Fruit fly (Drosophila melanogaster) whole organism, prepupa: ENCODE data around the gene Osi18.
A peak's percentile ranks its signal among the peaks of the same experiment; 100 is the strongest.

Experiments used
- CG10631 ChIP-seq: fragments of 200-800 bp; sonication (Bioruptor generic); optimal IDR thresholded peaks from 2 replicates; lab custom pipeline; 2016; ENCODE audit warnings: missing biosample characterization, missing genetic modification characterization
- CG10669 ChIP-seq: fragments of 200-800 bp; sonication (Bioruptor generic); optimal IDR thresholded peaks from 3 replicates; lab custom pipeline; 2018; ENCODE audit warnings: missing biosample characterization, mild to moderate bottlenecking, missing genetic modification characterization, moderate library complexity
- CG11762 ChIP-seq: fragments of 200-800 bp; sonication (Bioruptor generic); optimal IDR thresholded peaks from 3 replicates; lab custom pipeline; 2016; ENCODE audit warnings: missing biosample characterization, missing genetic modification characterization; ENCODE audit not compliant: insufficient read depth
- CG15336 ChIP-seq: fragments of 200-800 bp; sonication (Bioruptor generic); IDR thresholded peaks from 2 replicates; pipeline ENCODE4 v1.3.6; 2022; ENCODE audit warnings: missing biosample characterization, missing genetic modification characterization
- CG1621 ChIP-seq: fragments of 200-800 bp; sonication (Bioruptor generic); optimal IDR thresholded peaks from 3 replicates; lab custom pipeline; 2018; ENCODE audit warnings: missing biosample characterization, mild to moderate bottlenecking, missing genetic modification characterization
- CG16779 ChIP-seq: fragments of 200-800 bp; sonication (Bioruptor generic); optimal IDR thresholded peaks from 3 replicates; lab custom pipeline; 2017; ENCODE audit warnings: missing biosample characterization, mild to moderate bottlenecking, missing genetic modification characterization
- CG3032 ChIP-seq: fragments of 200-800 bp; optimal IDR thresholded peaks from 2 replicates; lab custom pipeline; 2019; ENCODE audit warnings: missing biosample characterization, mild to moderate bottlenecking, missing genetic modification characterization, moderate library complexity
- CG31627 ChIP-seq: fragments of 200-800 bp; sonication (Bioruptor generic); optimal IDR thresholded peaks from 3 replicates; lab custom pipeline; 2016; ENCODE audit warnings: missing biosample characterization, missing genetic modification characterization
- CG3919 ChIP-seq: fragments of 200-800 bp; sonication (Bioruptor generic); optimal IDR thresholded peaks from 3 replicates; lab custom pipeline; 2016; ENCODE audit warnings: missing biosample characterization, missing genetic modification characterization
- CG4318 ChIP-seq: fragments of 200-800 bp; sonication (Bioruptor generic); optimal IDR thresholded peaks from 3 replicates; lab custom pipeline; 2017; ENCODE audit warnings: missing biosample characterization, mild to moderate bottlenecking, missing genetic modification characterization
- CG6276 ChIP-seq: fragments of 200-800 bp; sonication (Bioruptor generic); optimal IDR thresholded peaks from 2 replicates; lab custom pipeline; 2017; ENCODE audit warnings: missing biosample characterization, mild to moderate bottlenecking, missing genetic modification characterization
- Ets96B ChIP-seq: fragments of 200-800 bp; optimal IDR thresholded peaks from 2 replicates; lab custom pipeline; 2019; ENCODE audit warnings: missing biosample characterization, mild to moderate bottlenecking, missing genetic modification characterization, moderate library complexity
- Gug ChIP-seq: fragments of 200-800 bp; sonication (Bioruptor generic); IDR thresholded peaks from 2 replicates; pipeline ENCODE4 v1.3.6; 2022; ENCODE audit warnings: missing biosample characterization, missing genetic modification characterization
- Hr38 ChIP-seq: sonication (Bioruptor generic); optimal IDR thresholded peaks from 2 replicates; lab custom pipeline; 2016; ENCODE audit warnings: missing biosample characterization, missing genetic modification characterization
- Hr39 ChIP-seq: fragments of 200-800 bp; sonication (Bioruptor generic); optimal IDR thresholded peaks from 2 replicates; lab custom pipeline; 2016; ENCODE audit warnings: missing biosample characterization, missing genetic modification characterization
- Hr4 ChIP-seq: fragments of 200-800 bp; sonication (Bioruptor generic); optimal IDR thresholded peaks from 3 replicates; lab custom pipeline; 2016; ENCODE audit warnings: missing biosample characterization, missing genetic modification characterization
- Met ChIP-seq: fragments of 200-800 bp; sonication (Bioruptor generic); optimal IDR thresholded peaks from 3 replicates; lab custom pipeline; 2016; ENCODE audit warnings: missing biosample characterization, missing genetic modification characterization
- OdsH ChIP-seq: fragments of 200-800 bp; sonication (Bioruptor generic); optimal IDR thresholded peaks from 3 replicates; lab custom pipeline; 2016; ENCODE audit warnings: missing biosample characterization, missing genetic modification characterization
- Smox ChIP-seq: fragments of 200-800 bp; sonication (Bioruptor generic); optimal IDR thresholded peaks from 3 replicates; lab custom pipeline; 2016; ENCODE audit warnings: missing biosample characterization, missing genetic modification characterization
- Sox14 ChIP-seq: fragments of 200-800 bp; sonication (Bioruptor generic); optimal IDR thresholded peaks from 3 replicates; lab custom pipeline; 2016; ENCODE audit warnings: missing biosample characterization, missing genetic modification characterization
- acj6 ChIP-seq: fragments of 200-800 bp; sonication (Bioruptor generic); optimal IDR thresholded peaks from 3 replicates; lab custom pipeline; 2016; ENCODE audit warnings: missing biosample characterization, missing genetic modification characterization
- fd59A ChIP-seq: fragments of 200-800 bp; sonication (Bioruptor generic); optimal IDR thresholded peaks from 2 replicates; lab custom pipeline; 2017; ENCODE audit warnings: missing biosample characterization, mild to moderate bottlenecking, missing genetic modification characterization, missing genetic modification reagents
- fkh ChIP-seq: fragments of 200-800 bp; sonication (Bioruptor generic); optimal IDR thresholded peaks from 3 replicates; lab custom pipeline; 2017; ENCODE audit warnings: missing biosample characterization, mild to moderate bottlenecking, missing genetic modification characterization, moderate library complexity
- lz ChIP-seq: fragments of 200-800 bp; sonication (Bioruptor generic); optimal IDR thresholded peaks from 3 replicates; lab custom pipeline; 2016; ENCODE audit warnings: missing biosample characterization, missing genetic modification characterization
- net ChIP-seq: fragments of 200-800 bp; sonication (Bioruptor generic); optimal IDR thresholded peaks from 3 replicates; lab custom pipeline; 2016; ENCODE audit warnings: missing biosample characterization, missing genetic modification characterization
- pdm3 ChIP-seq: fragments of 200-800 bp; sonication (Bioruptor generic); optimal IDR thresholded peaks from 3 replicates; lab custom pipeline; 2016; ENCODE audit warnings: missing biosample characterization, missing genetic modification characterization
- salr ChIP-seq, 2 experiments: fragments of 200-800 bp; sonication (Bioruptor generic); optimal IDR thresholded peaks; 3 replicates each; lab custom pipeline; 2016 to 2018; ENCODE audit warnings: missing biosample characterization in 2 of 2, missing genetic modification characterization in 2 of 2, mild to moderate bottlenecking in 1 of 2
- ss ChIP-seq, 2 experiments: fragments of 200-800 bp; sonication (Bioruptor generic); optimal IDR thresholded peaks; 2 replicates in 1 of 2; 3 replicates in 1 of 2; lab custom pipeline; 2017 to 2018; ENCODE audit warnings: mild to moderate bottlenecking in 2 of 2, missing biosample characterization in 2 of 2, missing genetic modification characterization in 2 of 2, moderate library complexity in 1 of 2
- svp ChIP-seq: fragments of 200-800 bp; sonication (Bioruptor generic); peaks from one replicate; lab custom pipeline; 2016; ENCODE audit warnings: missing biosample characterization, missing genetic modification characterization
- vri ChIP-seq: fragments of 200-800 bp; sonication (Bioruptor generic); optimal IDR thresholded peaks from 3 replicates; lab custom pipeline; 2016; ENCODE audit warnings: missing biosample characterization, mild to moderate bottlenecking, missing genetic modification characterization

The Osi18 gene

DNA sequence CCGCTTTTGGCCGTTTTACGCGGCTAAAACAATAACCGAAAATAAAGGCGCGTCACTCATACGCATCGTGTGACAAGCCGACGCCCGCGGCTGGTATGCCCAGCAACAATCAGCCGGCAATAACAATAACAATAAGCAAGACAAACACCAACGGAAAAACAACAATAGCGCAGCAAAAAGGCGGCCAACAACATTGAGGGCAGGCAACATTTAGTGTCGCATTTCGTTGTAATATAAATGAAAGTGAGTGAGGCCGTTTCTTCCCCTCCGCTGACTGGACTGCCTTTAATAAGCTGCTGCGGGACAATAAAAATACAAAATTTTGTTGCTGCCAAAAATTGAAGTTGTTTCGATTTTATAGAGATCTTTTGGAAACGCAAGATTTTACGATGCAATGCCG, 32.9 kb upstream of the Osi18 start:
- TF ChIP-seq Hr39 (GFP tag; lab: Kevin White, UChicago) (no peak), Hr38 (no peak), CG4318 (no peak), CG6276 (GFP tag; lab: Kevin White, UChicago) (no peak), Smox (no peak), Hr4 (GFP tag; lab: Kevin White, UChicago) (no peak), CG3032 (tag; lab: Kevin White, UChicago) (no peak), CG11762 (GFP tag; lab: Kevin White, UChicago) (no peak)

- no peak for TF ChIP-seq Gug (GFP tag; lab: Robert Waterston, UW)
Measured at dm6 chr3R:6298828-6299227, 31.2 kb upstream of the Osi18 start, which contains the start of gene Osi14. Gene Osi14, plus strand, starts transcription at chr3R:6299128.

- TF ChIP-seq svp, result peak; percentile 41
- TF ChIP-seq CG31627, result no peak
Measured at dm6 chr3R:6301257-6301839, 28.7 kb upstream of the Osi18 start, which contains the start of gene Osi15. Gene Osi15, plus strand, starts transcription at chr3R:6301804.

- TF ChIP-seq CG16779 (tag; lab: Kevin White, UChicago) (no peak), CG15336 (GFP tag; lab: Robert Waterston, UW) (no peak), CG4318 (no peak), fkh (GFP tag; lab: Kevin White, UChicago) (no peak), OdsH (no peak), lz (no peak), Met (no peak)
Measured at dm6 chr3R:6303738-6304137, 26.3 kb upstream of the Osi18 start, which contains the start of gene CG46396. Gene CG46396, plus strand, starts transcription at chr3R:6304038.

dm6 chr3R:6304947-6305346, 25.1 kb upstream of the Osi18 start, which contains the start of gene Osi16:
Gene Osi16, plus strand, starts transcription at chr3R:6305247.
- TF ChIP-seq vri (GFP tag; lab: Kevin White, UChicago), result no peak
- no peak for TF ChIP-seq Ets96B (tag; lab: Kevin White, UChicago)

dm6 chr3R:6306584-6306983, 23.5 kb upstream of the Osi18 start, which contains the start of gene CG46026:
Gene CG46026, plus strand, starts transcription at chr3R:6306884.
- TF ChIP-seq Smox (no peak), Met (no peak), CG10669 (no peak), CG10631 (GFP tag; lab: Kevin White, UChicago) (no peak), Hr4 (GFP tag; lab: Kevin White, UChicago) (no peak), net (no peak), Hr39 (GFP tag; lab: Kevin White, UChicago) (no peak), acj6 (GFP tag; lab: Kevin White, UChicago) (no peak), salr (GFP tag; optimal IDR thresholded peaks at IDR 0.05; lab: Kevin White, UChicago) (no peak), OdsH (no peak), Ets96B (tag; lab: Kevin White, UChicago) (no peak), fkh (GFP tag; lab: Kevin White, UChicago) (no peak), CG3919 (GFP tag; lab: Kevin White, UChicago) (no peak), CG4318 (no peak), fd59A (GFP tag; lab: Kevin White, UChicago) (no peak), pdm3 (GFP tag; lab: Kevin White, UChicago) (no peak), ss (GFP tag; optimal IDR thresholded peaks at IDR 0.05; lab: Kevin White, UChicago) (no peak), CG1621 (tag; lab: Kevin White, UChicago) (no peak), Gug (GFP tag; lab: Robert Waterston, UW) (no peak), Sox14 (GFP tag; lab: Kevin White, UChicago) (no peak)
